Worm (Caenorhabditis elegans) whole organism, mixed stage, embryonic: ENCODE data around the gene fbxc-20.

Source experiments
- M03D4.4 ChIP-seq: sonication (generic microtip); optimal IDR thresholded peaks from 2 replicates; lab custom pipeline; 2017; ENCODE audit warnings: mild to moderate bottlenecking, missing genetic modification characterization, missing compliant biosample characterization
- bed-3 ChIP-seq: fragments of 200-800 bp; sonication (Bioruptor generic); optimal IDR thresholded peaks from 3 replicates; lab custom pipeline; 2018; ENCODE audit warnings: mild to moderate bottlenecking, missing genetic modification characterization, moderate library complexity, missing compliant biosample characterization
- blmp-1 ChIP-seq: fragments of 150-350 bp; optimal IDR thresholded peaks from 2 replicates; lab custom pipeline; 2014; ENCODE audit warnings: missing biosample characterization, missing genetic modification characterization
- ceh-39 ChIP-seq: fragments of 150-350 bp; optimal IDR thresholded peaks from 2 replicates; lab custom pipeline; 2014; ENCODE audit warnings: missing biosample characterization, missing genetic modification characterization
- ceh-83 ChIP-seq: fragments of 200-800 bp; sonication (Bioruptor generic); optimal IDR thresholded peaks from 2 replicates; lab custom pipeline; 2018; ENCODE audit warnings: mild to moderate bottlenecking, missing genetic modification characterization, missing compliant biosample characterization
- ces-1 ChIP-seq: fragments of 150-350 bp; optimal IDR thresholded peaks from 2 replicates; lab custom pipeline; 2014; ENCODE audit warnings: missing biosample characterization, missing genetic modification reagents, missing genetic modification characterization
- drap-1 ChIP-seq: fragments of 200-800 bp; sonication (Bioruptor generic); optimal IDR thresholded peaks from 3 replicates; lab custom pipeline; 2018; ENCODE audit warnings: mild to moderate bottlenecking, missing genetic modification characterization, missing compliant biosample characterization
- elt-1 ChIP-seq: sonication (generic microtip); optimal IDR thresholded peaks from 2 replicates; lab custom pipeline; 2017; ENCODE audit warnings: missing genetic modification characterization, mild to moderate bottlenecking, missing compliant biosample characterization, antibody characterized with exemption, moderate library complexity, borderline replicate concordance; ENCODE audit not compliant: insufficient read depth
- elt-3 ChIP-seq: fragments of 150-350 bp; optimal IDR thresholded peaks from 2 replicates; lab custom pipeline; 2014; ENCODE audit warnings: missing biosample characterization, missing genetic modification characterization
- flh-1 ChIP-seq: fragments of 200-800 bp; sonication (Bioruptor generic); optimal IDR thresholded peaks from 2 replicates; lab custom pipeline; 2018; ENCODE audit warnings: mild to moderate bottlenecking, missing genetic modification characterization, moderate library complexity, missing compliant biosample characterization
- ham-2 ChIP-seq: fragments of 200-800 bp; sonication (Bioruptor generic); optimal IDR thresholded peaks from 2 replicates; lab custom pipeline; 2018; ENCODE audit warnings: mild to moderate bottlenecking, missing genetic modification characterization, missing compliant biosample characterization
- hlh-1 ChIP-seq: fragments of 150-350 bp; optimal IDR thresholded peaks from 2 replicates; lab custom pipeline; 2014; ENCODE audit warnings: missing biosample characterization, missing genetic modification reagents, missing genetic modification characterization
- lin-13 ChIP-seq: fragments of 150-350 bp; optimal IDR thresholded peaks from 2 replicates; lab custom pipeline; 2014; ENCODE audit warnings: missing biosample characterization, missing genetic modification characterization
- lsy-2 ChIP-seq: fragments of 150-350 bp; optimal IDR thresholded peaks from 2 replicates; lab custom pipeline; 2014; ENCODE audit warnings: missing biosample characterization, missing genetic modification characterization
- mep-1 ChIP-seq: fragments of 150-350 bp; optimal IDR thresholded peaks from 2 replicates; lab custom pipeline; 2017; ENCODE audit warnings: missing biosample characterization, missing genetic modification reagents, missing genetic modification characterization, inconsistent platforms
- mls-2 ChIP-seq: sonication (generic microtip); optimal IDR thresholded peaks from 2 replicates; lab custom pipeline; 2016; ENCODE audit warnings: mild to moderate bottlenecking, missing genetic modification characterization, moderate library complexity, missing compliant biosample characterization
- nhr-12 ChIP-seq: fragments of 150-350 bp; optimal IDR thresholded peaks from 2 replicates; lab custom pipeline; 2014; ENCODE audit warnings: missing biosample characterization, missing genetic modification characterization
- nhr-2 ChIP-seq: fragments of 150-350 bp; optimal IDR thresholded peaks from 2 replicates; lab custom pipeline; 2014; ENCODE audit warnings: missing biosample characterization, missing genetic modification characterization
- nhr-237 ChIP-seq: fragments of 150-350 bp; optimal IDR thresholded peaks from 2 replicates; lab custom pipeline; 2014; ENCODE audit warnings: missing biosample characterization, missing genetic modification characterization
- nhr-76 ChIP-seq: sonication (generic microtip); optimal IDR thresholded peaks from 2 replicates; lab custom pipeline; 2017; ENCODE audit warnings: missing biosample characterization, missing genetic modification characterization
- pha-4 ChIP-seq: fragments of 150-350 bp; optimal IDR thresholded peaks from 2 replicates; lab custom pipeline; 2018; ENCODE audit warnings: missing biosample characterization, missing genetic modification reagents, missing genetic modification characterization
- sem-2 ChIP-seq: fragments of 200-800 bp; sonication (Bioruptor generic); optimal IDR thresholded peaks from 2 replicates; lab custom pipeline; 2018; ENCODE audit warnings: mild to moderate bottlenecking, missing genetic modification characterization, missing compliant biosample characterization
- sptf-1 ChIP-seq: sonication (generic microtip); optimal IDR thresholded peaks from 2 replicates; lab custom pipeline; 2017; ENCODE audit warnings: mild to moderate bottlenecking, missing genetic modification characterization, moderate library complexity, missing compliant biosample characterization
- tbx-8 ChIP-seq: fragments of 200-800 bp; sonication (Bioruptor generic); optimal IDR thresholded peaks from 2 replicates; lab custom pipeline; 2018; ENCODE audit warnings: mild to moderate bottlenecking, missing genetic modification characterization, moderate library complexity, missing compliant biosample characterization
- unc-120 ChIP-seq: sonication (generic microtip); optimal IDR thresholded peaks from 2 replicates; lab custom pipeline; 2017; ENCODE audit warnings: missing genetic modification characterization, missing compliant biosample characterization; ENCODE audit not compliant: poor library complexity, severe bottlenecking
- unc-39 ChIP-seq: fragments of 150-350 bp; optimal IDR thresholded peaks from 2 replicates; lab custom pipeline; 2014; ENCODE audit warnings: missing biosample characterization, missing genetic modification characterization
- unc-62 ChIP-seq: fragments of 150-350 bp; optimal IDR thresholded peaks from 2 replicates; lab custom pipeline; 2014; ENCODE audit warnings: missing biosample characterization, missing genetic modification reagents, missing genetic modification characterization
- zip-8 ChIP-seq: fragments of 150-350 bp; optimal IDR thresholded peaks from 2 replicates; lab custom pipeline; 2014; ENCODE audit warnings: missing biosample characterization, missing genetic modification characterization
- ztf-11 ChIP-seq: fragments of 150-350 bp; optimal IDR thresholded peaks from 2 replicates; lab custom pipeline; 2014; ENCODE audit warnings: missing biosample characterization, missing genetic modification characterization

fbxc-20 gene

DNA sequence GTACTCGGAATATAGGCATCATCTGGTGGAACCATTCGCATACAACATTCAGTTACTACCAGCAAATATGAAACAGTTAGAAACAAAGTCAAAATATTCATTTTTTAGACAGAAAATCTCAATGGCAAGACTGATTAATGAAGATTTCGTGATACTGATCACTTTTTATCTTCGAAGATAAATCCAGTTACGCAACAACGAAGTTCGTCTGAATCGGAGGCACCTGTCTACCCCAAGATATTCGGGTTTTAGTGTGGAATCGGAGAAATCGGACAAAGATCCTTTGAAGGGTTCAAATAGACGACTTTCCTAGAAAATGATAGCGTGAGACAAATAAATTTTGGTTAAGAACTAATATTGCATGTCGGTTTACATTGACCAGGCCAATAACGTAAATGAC, 23.1 kb upstream of the fbxc-20 start, which contains the start of gene F16G10.13:
Gene F16G10.13, minus strand, starts transcription at position 101 of the 400 bp plus-strand sequence.
- TF ChIP-seq mep-1 (tag; lab: Kevin White, UChicago) = no peak
- TF ChIP-seq ces-1 = no peak
- TF ChIP-seq nhr-12 (tag; lab: Kevin White, UChicago) = no peak
- no peak for TF ChIP-seq zip-8 (tag; lab: Kevin White, UChicago)
- TF ChIP-seq nhr-2 = no peak
- TF ChIP-seq sem-2 (GFP tag; lab: Kevin White, UChicago) = no peak
- TF ChIP-seq flh-1 (GFP tag; lab: Kevin White, UChicago) = no peak
- TF ChIP-seq unc-39 (tag; lab: Kevin White, UChicago) = no peak
- TF ChIP-seq elt-1 = no peak
- no peak for TF ChIP-seq ham-2 (GFP tag; lab: Kevin White, UChicago)
- TF ChIP-seq drap-1 (GFP tag; lab: Kevin White, UChicago) = no peak
- TF ChIP-seq bed-3 (GFP tag; lab: Kevin White, UChicago) = no peak
- no peak for TF ChIP-seq ceh-83 (GFP tag; lab: Kevin White, UChicago)
- TF ChIP-seq ztf-11 (tag; lab: Kevin White, UChicago) = no peak

DNA sequence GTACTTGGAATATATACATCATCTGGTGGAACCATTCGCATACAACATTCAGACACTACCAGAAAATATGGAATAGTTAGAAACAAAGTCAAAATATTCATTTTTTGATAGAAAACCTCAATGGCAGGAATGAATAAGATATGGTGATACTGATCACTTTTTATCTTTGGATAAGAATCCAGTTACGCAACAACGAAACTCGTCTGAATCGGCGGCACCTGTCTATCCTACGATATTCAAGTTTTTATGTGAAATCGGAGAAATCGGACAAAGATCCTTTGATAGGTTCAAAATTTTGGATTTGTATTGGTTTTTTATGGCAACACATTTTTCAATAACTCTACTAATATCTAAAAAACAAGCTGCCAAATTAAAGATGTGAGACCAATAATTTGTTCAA, 20.1 kb upstream of the fbxc-20 start, which contains the start of gene F16G10.14:
Gene F16G10.14, minus strand, starts transcription at position 101 of the 400 bp plus-strand sequence.
- TF ChIP-seq unc-120 (tag; lab: Kevin White, UChicago) (no peak), nhr-76 (tag; lab: Kevin White, UChicago) (no peak), elt-3 (tag; lab: Kevin White, UChicago) (no peak), mep-1 (tag; lab: Kevin White, UChicago) (no peak), nhr-12 (tag; lab: Kevin White, UChicago) (no peak), ceh-39 (tag; lab: Kevin White, UChicago) (no peak), blmp-1 (tag; lab: Kevin White, UChicago) (no peak), nhr-2 (no peak), M03D4.4 (tag; lab: Kevin White, UChicago) (no peak), flh-1 (GFP tag; lab: Kevin White, UChicago) (no peak), pha-4 (no peak), ces-1 (no peak), tbx-8 (no peak), lsy-2 (tag; lab: Kevin White, UChicago) (no peak), drap-1 (GFP tag; lab: Kevin White, UChicago) (no peak), unc-62 (GFP tag; lab: Kevin White, UChicago) (no peak)

DNA sequence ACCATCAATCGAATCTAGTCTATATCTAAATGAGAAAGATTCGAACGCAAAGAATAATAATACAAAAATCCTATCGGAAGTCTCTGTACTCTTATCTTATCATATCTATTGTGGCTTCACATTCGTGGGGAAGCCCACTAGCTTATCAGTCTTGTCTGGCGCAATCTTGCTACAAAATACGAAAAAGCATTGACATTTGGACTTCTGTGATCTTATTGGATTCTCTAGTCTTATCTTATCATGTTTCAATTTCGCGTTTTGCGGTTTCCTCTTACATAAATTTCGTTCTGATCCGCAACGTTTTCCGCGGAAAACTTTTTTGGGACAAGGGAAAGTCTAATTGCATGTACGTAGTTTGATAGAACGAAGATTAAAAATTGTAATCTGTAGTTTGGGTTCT, 19.1 kb upstream of the fbxc-20 start:
- TF ChIP-seq sptf-1 = no peak
- TF ChIP-seq ham-2 (GFP tag; lab: Kevin White, UChicago) = no peak
- TF ChIP-seq unc-39 (tag; lab: Kevin White, UChicago) = no peak
- TF ChIP-seq nhr-76 (tag; lab: Kevin White, UChicago) = no peak
- no peak for TF ChIP-seq ceh-39 (tag; lab: Kevin White, UChicago)
- no peak for TF ChIP-seq mep-1 (tag; lab: Kevin White, UChicago)

DNA sequence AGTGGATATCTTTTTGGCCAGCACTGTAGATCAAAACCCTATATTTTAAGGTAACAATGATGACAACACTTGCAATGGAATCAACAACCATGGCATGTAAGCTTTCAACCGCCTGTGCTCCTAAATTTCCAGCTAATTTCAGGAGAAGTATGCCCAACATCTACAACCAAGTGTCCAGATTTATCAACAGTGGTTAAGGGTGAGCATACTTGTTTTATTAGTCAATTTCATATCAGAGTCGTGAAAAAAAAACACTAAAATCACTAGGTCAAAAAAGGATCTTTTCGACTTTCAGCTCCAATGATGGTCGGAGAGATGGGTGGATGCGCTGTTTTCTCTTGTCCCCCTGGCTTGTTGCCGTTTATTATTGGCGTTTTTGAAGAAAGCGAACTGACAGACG, 15.0 kb upstream of the fbxc-20 start, which contains the start of gene F16G10.1:
Gene F16G10.1, plus strand, starts transcription at position 301 of the 400 bp plus-strand sequence.
- TF ChIP-seq nhr-76 (tag; lab: Kevin White, UChicago) (no peak), sem-2 (GFP tag; lab: Kevin White, UChicago) (no peak), mls-2 (tag; lab: Kevin White, UChicago) (no peak), bed-3 (GFP tag; lab: Kevin White, UChicago) (no peak), elt-1 (no peak), blmp-1 (tag; lab: Kevin White, UChicago) (no peak), nhr-12 (tag; lab: Kevin White, UChicago) (no peak), ztf-11 (tag; lab: Kevin White, UChicago) (no peak), nhr-237 (tag; lab: Kevin White, UChicago) (no peak), ceh-83 (GFP tag; lab: Kevin White, UChicago) (no peak), unc-120 (tag; lab: Kevin White, UChicago) (no peak), nhr-2 (no peak), M03D4.4 (tag; lab: Kevin White, UChicago) (no peak), lin-13 (no peak), unc-39 (tag; lab: Kevin White, UChicago) (no peak), elt-3 (tag; lab: Kevin White, UChicago) (no peak), sptf-1 (no peak), ceh-39 (tag; lab: Kevin White, UChicago) (no peak), ces-1 (no peak), drap-1 (GFP tag; lab: Kevin White, UChicago) (no peak)

DNA sequence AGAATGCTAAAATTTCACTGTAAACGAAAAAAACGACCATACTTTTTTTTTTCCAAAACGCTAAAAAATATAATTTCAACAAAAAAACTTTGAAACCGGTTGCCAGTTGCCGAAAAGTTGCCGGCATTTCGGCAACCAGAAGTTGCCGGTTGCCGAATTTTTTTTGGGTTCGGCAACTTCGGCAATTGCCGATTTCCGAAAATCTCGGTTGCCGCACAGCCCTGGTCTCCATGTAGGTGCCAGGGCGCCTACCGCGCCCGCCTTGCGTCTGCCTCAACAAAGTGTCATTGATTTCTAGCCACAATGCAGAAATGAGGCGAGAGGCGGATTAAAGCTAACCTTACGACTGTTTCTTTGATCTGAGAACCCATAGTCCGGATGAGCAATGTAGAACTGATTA, 7.8 kb upstream of the fbxc-20 start:
- TF ChIP-seq hlh-1 (tag; lab: Kevin White, UChicago) (no peak), lin-13 (no peak)
